Worm (Caenorhabditis elegans) whole organism, early embryonic: ENCODE results near the gene srz-60.

ENCODE experiments used
- B0310.2 ChIP-seq: sonication (generic microtip); optimal IDR thresholded peaks from 2 replicates; lab custom pipeline; 2016; ENCODE audit warnings: mild to moderate bottlenecking, missing genetic modification characterization, missing compliant biosample characterization
- F13C5.2 ChIP-seq: sonication (generic microtip); optimal IDR thresholded peaks from 2 replicates; lab custom pipeline; 2017; ENCODE audit warnings: mild to moderate bottlenecking, missing genetic modification characterization, inconsistent platforms, missing compliant biosample characterization
- aly-1 ChIP-seq: sonication (generic microtip); optimal IDR thresholded peaks from 2 replicates; lab custom pipeline; 2016; ENCODE audit warnings: missing genetic modification characterization, missing compliant biosample characterization
- ama-1 ChIP-seq: fragments of 150-350 bp; optimal IDR thresholded peaks from 2 replicates; lab custom pipeline; 2014
- ceh-13 ChIP-seq: fragments of 200-800 bp; sonication (Bioruptor generic); optimal IDR thresholded peaks from 2 replicates; lab custom pipeline; 2018; ENCODE audit warnings: mild to moderate bottlenecking, missing genetic modification characterization, missing compliant biosample characterization
- ceh-36 ChIP-seq: sonication (generic microtip); optimal IDR thresholded peaks from 2 replicates; lab custom pipeline; 2016; ENCODE audit warnings: missing genetic modification characterization, inconsistent platforms, missing compliant biosample characterization
- ets-7 ChIP-seq: sonication (generic microtip); optimal IDR thresholded peaks from 2 replicates; lab custom pipeline; 2016; ENCODE audit warnings: missing genotype, missing genetic modification characterization, missing compliant biosample characterization
- flt-1 ChIP-seq: fragments of 200-800 bp; sonication (Bioruptor generic); IDR thresholded peaks from 2 replicates; pipeline ENCODE4 v1.3.6; 2022; ENCODE audit warnings: missing genetic modification characterization, missing compliant biosample characterization
- hmbx-1 ChIP-seq: sonication (generic microtip); optimal IDR thresholded peaks from 2 replicates; lab custom pipeline; 2016; ENCODE audit warnings: mild to moderate bottlenecking, missing genetic modification characterization, missing compliant biosample characterization
- hmg-4 ChIP-seq: fragments of 200-800 bp; sonication (Bioruptor generic); optimal IDR thresholded peaks from 2 replicates; lab custom pipeline; 2018; ENCODE audit warnings: mild to moderate bottlenecking, missing genetic modification characterization, missing compliant biosample characterization
- hnd-1 ChIP-seq: sonication (generic microtip); optimal IDR thresholded peaks from 2 replicates; lab custom pipeline; 2016; ENCODE audit warnings: missing genetic modification characterization, missing compliant biosample characterization
- pes-1 ChIP-seq: fragments of 200-800 bp; sonication (Bioruptor generic); IDR thresholded peaks from 2 replicates; pipeline ENCODE4 v1.3.6; 2022; ENCODE audit warnings: missing genetic modification reagents, missing genetic modification characterization, missing compliant biosample characterization
- scrt-1 ChIP-seq: fragments of 200-800 bp; sonication (Bioruptor generic); IDR thresholded peaks from 2 replicates; pipeline ENCODE4 v1.3.6; 2022; ENCODE audit warnings: missing genetic modification characterization, missing compliant biosample characterization
- sea-1 ChIP-seq: fragments of 200-800 bp; sonication (Bioruptor generic); conservative IDR thresholded peaks from 2 replicates; pipeline ENCODE4 v1.3.6; 2022; ENCODE audit warnings: missing genetic modification characterization, missing compliant biosample characterization
- tbx-11 ChIP-seq: fragments of 200-800 bp; sonication (Bioruptor generic); IDR thresholded peaks from 2 replicates; pipeline ENCODE4 v1.3.6; 2022; ENCODE audit warnings: missing genetic modification characterization, missing compliant biosample characterization
- tbx-37 ChIP-seq: fragments of 200-800 bp; sonication (Bioruptor generic); conservative IDR thresholded peaks from 2 replicates; pipeline ENCODE4 v1.3.6; 2022; ENCODE audit warnings: missing genetic modification reagents, missing genetic modification characterization, missing compliant biosample characterization
- tra-4 ChIP-seq: sonication (generic microtip); optimal IDR thresholded peaks from 2 replicates; lab custom pipeline; 2017; ENCODE audit warnings: missing genetic modification characterization, missing compliant biosample characterization

srz-60 gene

ce11 chrIV:3428434-3428950 is at the start of gene srz-60, which contains the start of gene C04C3.9:
Gene srz-60 (plus strand): TSS chrIV:3428900.
Gene C04C3.9 (minus strand): TSS chrIV:3428534.
- TF ChIP-seq aly-1 (tag; lab: Kevin White, UChicago) (no peak), ceh-13 (GFP tag; lab: Kevin White, UChicago) (no peak), tra-4 (no peak), ceh-36 (no peak), scrt-1 (no peak), F13C5.2 (tag; lab: Kevin White, UChicago) (no peak), hmg-4 (GFP tag; lab: Kevin White, UChicago) (no peak), hnd-1 (no peak), sea-1 (GFP tag; lab: Robert Waterston, UW) (no peak), hmbx-1 (tag; lab: Kevin White, UChicago) (no peak), pes-1 (no peak), B0310.2 (tag; lab: Kevin White, UChicago) (no peak), tbx-11 (no peak)

ce11 chrIV:3382338-3382907 is 46.3 kb upstream of the srz-60 start, which contains the start of gene B0546.3:
Gene B0546.3 (minus strand): TSS chrIV:3382841.
- TF ChIP-seq aly-1 (tag; lab: Kevin White, UChicago): no peak
- TF ChIP-seq hmbx-1 (tag; lab: Kevin White, UChicago): no peak
- TF ChIP-seq hmg-4 (GFP tag; lab: Kevin White, UChicago): no peak

DNA sequence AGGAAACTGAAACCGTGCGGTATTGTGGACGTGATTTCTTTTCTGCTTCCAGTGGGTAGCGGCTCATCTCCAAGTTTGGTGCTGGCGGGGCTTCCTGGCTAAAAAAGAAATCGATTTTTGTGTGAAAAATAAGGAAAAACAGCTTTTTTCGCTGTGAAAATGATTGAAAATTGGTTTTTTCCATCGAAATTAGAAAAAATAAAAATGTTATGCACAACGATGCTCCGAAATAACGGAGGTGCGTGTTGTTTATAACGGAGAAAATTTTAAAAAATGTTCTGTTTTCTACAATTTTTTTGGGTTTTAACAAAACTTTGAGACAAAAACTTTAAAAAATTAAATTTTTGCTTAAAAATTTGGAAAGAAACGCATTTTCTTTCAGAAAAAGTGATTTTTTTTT is 45.5 kb upstream of the srz-60 start:
- no peak for TF ChIP-seq ama-1 (lab: Kevin White, UChicago)
- TF ChIP-seq tra-4: no peak
- TF ChIP-seq sea-1 (GFP tag; lab: Robert Waterston, UW): no peak
- TF ChIP-seq ceh-36: no peak
- TF ChIP-seq F13C5.2 (tag; lab: Kevin White, UChicago): no peak
- no peak for TF ChIP-seq aly-1 (tag; lab: Kevin White, UChicago)
- no peak for TF ChIP-seq B0310.2 (tag; lab: Kevin White, UChicago)
- TF ChIP-seq hmg-4 (GFP tag; lab: Kevin White, UChicago): no peak
- TF ChIP-seq tbx-11: no peak
- TF ChIP-seq hnd-1: no peak
- TF ChIP-seq ceh-13 (GFP tag; lab: Kevin White, UChicago): no peak
- TF ChIP-seq flt-1 (GFP tag; lab: Robert Waterston, UW): no peak
- TF ChIP-seq scrt-1: no peak
- TF ChIP-seq pes-1: no peak
- TF ChIP-seq hmbx-1 (tag; lab: Kevin White, UChicago): no peak
- no peak for TF ChIP-seq tbx-37 (GFP tag; lab: Robert Waterston, UW)

ce11 chrIV:3384047-3384446 is 44.7 kb upstream of the srz-60 start, which contains the start of gene B0546.4:
Gene B0546.4 (minus strand): TSS chrIV:3384147.
- TF ChIP-seq ama-1 (lab: Kevin White, UChicago) (no peak), tbx-11 (no peak), hmg-4 (GFP tag; lab: Kevin White, UChicago) (no peak), aly-1 (tag; lab: Kevin White, UChicago) (no peak), F13C5.2 (tag; lab: Kevin White, UChicago) (no peak), B0310.2 (tag; lab: Kevin White, UChicago) (no peak), flt-1 (GFP tag; lab: Robert Waterston, UW) (no peak), scrt-1 (no peak), ets-7 (tag; lab: Kevin White, UChicago) (no peak), tra-4 (no peak), sea-1 (GFP tag; lab: Robert Waterston, UW) (no peak), hnd-1 (no peak), tbx-37 (GFP tag; lab: Robert Waterston, UW) (no peak), ceh-13 (GFP tag; lab: Kevin White, UChicago) (no peak), ceh-36 (no peak), pes-1 (no peak), hmbx-1 (tag; lab: Kevin White, UChicago) (no peak)

- TF ChIP-seq aly-1 (tag; lab: Kevin White, UChicago): no peak
- no peak for TF ChIP-seq sea-1 (GFP tag; lab: Robert Waterston, UW)
- peak; percentile 19 for TF ChIP-seq hmg-4 (GFP tag; lab: Kevin White, UChicago)
These were observed 44.1 kb upstream of the srz-60 start for ce11 chrIV:3384593-3384992.

ce11 chrIV:3385337-3386215 is 43.1 kb upstream of the srz-60 start, which contains the start of gene mai-2:
Gene mai-2 (plus strand): TSS chrIV:3385910.
- no peak for TF ChIP-seq aly-1 (tag; lab: Kevin White, UChicago)
- no peak for TF ChIP-seq ama-1 (lab: Kevin White, UChicago)
- TF ChIP-seq tbx-11: no peak
- no peak for TF ChIP-seq ceh-13 (GFP tag; lab: Kevin White, UChicago)
- TF ChIP-seq B0310.2 (tag; lab: Kevin White, UChicago): no peak
- TF ChIP-seq pes-1: no peak
- TF ChIP-seq flt-1 (GFP tag; lab: Robert Waterston, UW): no peak
- no peak for TF ChIP-seq hmg-4 (GFP tag; lab: Kevin White, UChicago)
- TF ChIP-seq sea-1 (GFP tag; lab: Robert Waterston, UW): no peak
- no peak for TF ChIP-seq F13C5.2 (tag; lab: Kevin White, UChicago)
- no peak for TF ChIP-seq tbx-37 (GFP tag; lab: Robert Waterston, UW)
- no peak for TF ChIP-seq hmbx-1 (tag; lab: Kevin White, UChicago)
- no peak for TF ChIP-seq scrt-1
- TF ChIP-seq tra-4: no peak
